3 fruit fly cellular contexts compared by ENCODE assay signal in the genomic region with DNA sequence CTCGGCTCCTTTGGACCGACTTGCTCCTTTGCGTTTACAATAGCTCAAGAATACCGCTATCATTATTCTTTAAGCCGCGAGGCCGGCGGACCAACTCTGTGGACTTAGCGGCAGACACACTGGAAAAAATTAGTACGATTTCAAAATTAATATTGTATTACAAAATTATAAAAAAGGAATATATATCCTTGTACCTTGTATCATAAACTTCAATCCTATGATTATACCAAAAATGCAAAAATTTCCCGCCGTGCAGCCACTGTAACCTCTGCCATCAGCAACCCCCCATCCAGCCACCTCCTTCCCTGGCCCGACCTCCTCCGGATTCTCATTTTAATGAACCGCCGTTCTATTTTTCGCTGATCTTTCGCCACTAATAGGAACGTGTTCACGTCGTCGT.
TF ChIP-seq lines count a peak whose summit lies in the region.

No protein-coding gene starts in this region.

- no peak for TF ChIP-seq CTCF in whole organism, embryonic (GFP tag; optimal IDR thresholded peaks at IDR 0.05; lab: Kevin White, UChicago)

TF ChIP-seq in whole organism, embryonic, 481 proteins besides CTCF, POLR2A, EP300 and RAD21:
- TF ChIP-seq NfI (GFP tag; optimal IDR thresholded peaks at IDR 0.05; lab: Kevin White, UChicago) = no peak
- no peak for TF ChIP-seq Adf1 (GFP tag; IDR thresholded peaks at IDR 0.05; lab: Robert Waterston, UW)
- TF ChIP-seq zfh1 (GFP tag; IDR thresholded peaks at IDR 0.05; lab: Robert Waterston, UW) = 0 out of 3 replicates have a peak, but pooled peaks have one; percentile 8
- no peak for TF ChIP-seq Xbp1 (GFP tag; optimal IDR thresholded peaks at IDR 0.05; lab: Kevin White, UChicago)
- TF ChIP-seq Fer3 (tag; optimal IDR thresholded peaks at IDR 0.05; lab: Kevin White, UChicago) = no peak
- TF ChIP-seq CG6689 (GFP tag; IDR thresholded peaks at IDR 0.05; lab: Robert Waterston, UW) = 0 out of 2 replicates have a peak, but pooled peaks have one; percentile 14
TF ChIP-seq in whole organism, embryonic: peak in this region for 2.

TF ChIP-seq in whole organism, prepupa, 60 proteins besides CTCF, POLR2A, EP300 and RAD21:
- no peak for TF ChIP-seq achi (GFP tag; optimal IDR thresholded peaks at IDR 0.05; lab: Kevin White, UChicago)
- TF ChIP-seq CG10631 (GFP tag; optimal IDR thresholded peaks at IDR 0.05; lab: Kevin White, UChicago) = peak; percentile 14
- no peak for TF ChIP-seq fd85E (GFP tag; optimal IDR thresholded peaks at IDR 0.05; lab: Kevin White, UChicago)
- TF ChIP-seq CG8119 (GFP tag; IDR thresholded peaks at IDR 0.05; lab: Robert Waterston, UW) = 0 out of 3 replicates have a peak, but pooled peaks have one; percentile 26
- TF ChIP-seq fd59A (GFP tag; optimal IDR thresholded peaks at IDR 0.05; lab: Kevin White, UChicago) = peak; percentile 17
- TF ChIP-seq CG6163 (GFP tag; IDR thresholded peaks at IDR 0.05; lab: Robert Waterston, UW) = 0 out of 3 replicates have a peak, but pooled peaks have one; percentile 54
- peak; percentile 41 for TF ChIP-seq CG6808 (GFP tag; optimal IDR thresholded peaks at IDR 0.05; lab: Kevin White, UChicago)
- TF ChIP-seq Hr39 (GFP tag; optimal IDR thresholded peaks at IDR 0.05; lab: Kevin White, UChicago) = no peak
- peak; percentile 26 for TF ChIP-seq OdsH (GFP tag; optimal IDR thresholded peaks at IDR 0.05; lab: Kevin White, UChicago)
- peak; percentile 10 for TF ChIP-seq CG3919 (GFP tag; optimal IDR thresholded peaks at IDR 0.05; lab: Kevin White, UChicago)
- TF ChIP-seq net (GFP tag; optimal IDR thresholded peaks at IDR 0.05; lab: Kevin White, UChicago) = peak; percentile 6
- 0 out of 3 replicates have a peak, but pooled peaks have one; percentile 7 for TF ChIP-seq eg (GFP tag; IDR thresholded peaks at IDR 0.05; lab: Robert Waterston, UW)
- TF ChIP-seq spab (GFP tag; optimal IDR thresholded peaks at IDR 0.05; lab: Kevin White, UChicago) = peak; percentile 39
- peak; percentile 9 for TF ChIP-seq CG32006 (GFP tag; optimal IDR thresholded peaks at IDR 0.05; lab: Kevin White, UChicago)
- TF ChIP-seq CG6276 (GFP tag; optimal IDR thresholded peaks at IDR 0.05; lab: Kevin White, UChicago) = no peak
- TF ChIP-seq ss (GFP tag; optimal IDR thresholded peaks at IDR 0.05; lab: Kevin White, UChicago) = no peak
- peak; percentile 41 for TF ChIP-seq Ets96B (tag; optimal IDR thresholded peaks at IDR 0.05; lab: Kevin White, UChicago)
- peak; percentile 75 for TF ChIP-seq Eip78C (GFP tag; lab: Kevin White, UChicago)
- peak; percentile 20 for TF ChIP-seq CG10669 (GFP tag; optimal IDR thresholded peaks at IDR 0.05; lab: Kevin White, UChicago)
- peak; percentile 19 for TF ChIP-seq CG3032 (tag; optimal IDR thresholded peaks at IDR 0.05; lab: Kevin White, UChicago)
- 0 out of 2 replicates have a peak, but pooled peaks have one; percentile 35 for TF ChIP-seq CG15336 (GFP tag; IDR thresholded peaks at IDR 0.05; lab: Robert Waterston, UW)

TF ChIP-seq in whole organism, pupa, 21 proteins besides CTCF, POLR2A, EP300 and RAD21:
- TF ChIP-seq fd96Ca (GFP tag; IDR thresholded peaks at IDR 0.05; lab: Robert Waterston, UW) = 0 out of 3 replicates have a peak, but pooled peaks have one; percentile 45
- TF ChIP-seq CG32121 (GFP tag; IDR thresholded peaks at IDR 0.05; lab: Robert Waterston, UW) = no peak
- TF ChIP-seq D1 (tag; optimal IDR thresholded peaks at IDR 0.05; lab: Kevin White, UChicago) = no peak
- no peak for TF ChIP-seq gl (tag; optimal IDR thresholded peaks at IDR 0.05; lab: Kevin White, UChicago)
- TF ChIP-seq CG8159 (tag; optimal IDR thresholded peaks at IDR 0.05; lab: Kevin White, UChicago) = peak; percentile 46
- TF ChIP-seq CG34367 (tag; optimal IDR thresholded peaks at IDR 0.05; lab: Kevin White, UChicago) = no peak
- no peak for TF ChIP-seq CG12605 (GFP tag; IDR thresholded peaks at IDR 0.05; lab: Robert Waterston, UW)
- peak; percentile 45 for TF ChIP-seq CG14655 (GFP tag; optimal IDR thresholded peaks at IDR 0.05; lab: Kevin White, UChicago)
- no peak for TF ChIP-seq Pif1B (GFP tag; optimal IDR thresholded peaks at IDR 0.05; lab: Kevin White, UChicago)
- no peak for TF ChIP-seq Pif1A (GFP tag; optimal IDR thresholded peaks at IDR 0.05; lab: Kevin White, UChicago)
- no peak for TF ChIP-seq Ets98B (GFP tag; IDR thresholded peaks at IDR 0.05; lab: Robert Waterston, UW)
- TF ChIP-seq Snoo (tag; optimal IDR thresholded peaks at IDR 0.05; lab: Kevin White, UChicago) = no peak
- TF ChIP-seq CG15710 (tag; optimal IDR thresholded peaks at IDR 0.05; lab: Kevin White, UChicago) = no peak
- TF ChIP-seq CG10348 (GFP tag; IDR thresholded peaks at IDR 0.05; lab: Robert Waterston, UW) = no peak
- peak; percentile 2 for TF ChIP-seq CG13204 (GFP tag; optimal IDR thresholded peaks at IDR 0.05; lab: Kevin White, UChicago)
- TF ChIP-seq CG17806 (tag; optimal IDR thresholded peaks at IDR 0.05; lab: Kevin White, UChicago) = peak; percentile 54
- TF ChIP-seq CG9948 (tag; optimal IDR thresholded peaks at IDR 0.05; lab: Kevin White, UChicago) = peak; percentile 14
- peak; percentile 45; the same call in 1 of the 3 replicates for TF ChIP-seq CG4496 (GFP tag; IDR thresholded peaks at IDR 0.05; lab: Robert Waterston, UW)
- peak; percentile 25 for TF ChIP-seq CG8301 (tag; optimal IDR thresholded peaks at IDR 0.05; lab: Kevin White, UChicago)
- no peak for TF ChIP-seq rn (GFP tag; IDR thresholded peaks at IDR 0.05; lab: Robert Waterston, UW)
- TF ChIP-seq EcR (GFP tag; optimal IDR thresholded peaks at IDR 0.05; lab: Kevin White, UChicago) = no peak
